Worm (Caenorhabditis elegans): ENCODE data around the gene zig-13.

DNA sequence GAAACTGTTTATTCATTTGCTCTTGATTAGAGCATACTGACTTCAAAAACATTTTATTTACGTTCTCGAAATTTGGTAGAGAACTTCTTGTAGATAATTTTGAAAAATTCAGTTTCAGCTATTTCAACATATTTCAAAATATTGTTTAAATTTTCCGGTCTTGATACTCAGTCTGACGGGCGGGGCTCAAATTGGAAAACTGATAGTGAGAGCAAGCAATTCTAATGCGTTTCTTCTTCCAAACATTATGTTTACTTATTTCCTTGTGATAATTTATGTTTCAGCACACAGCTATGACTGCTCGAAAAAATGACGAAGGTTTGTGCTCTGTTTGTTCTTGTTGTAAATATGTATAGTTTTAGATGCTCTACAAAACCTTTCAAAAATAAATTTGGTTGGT is 36.3 kb downstream of the zig-13 start, which contains the start of gene pals-24:
- no peak for TF ChIP-seq W03F9.2 (tag; optimal IDR thresholded peaks at IDR 0.05)
- TF ChIP-seq dao-5 (tag; optimal IDR thresholded peaks at IDR 0.05), result no peak
- no peak for TF ChIP-seq him-1 (tag; optimal IDR thresholded peaks at IDR 0.05)

Data from whole organism, L4/young adult.